Fruit fly (Drosophila melanogaster): Measurements from ENCODE around the gene Arl6IP1.

The Arl6IP1 gene

DNA sequence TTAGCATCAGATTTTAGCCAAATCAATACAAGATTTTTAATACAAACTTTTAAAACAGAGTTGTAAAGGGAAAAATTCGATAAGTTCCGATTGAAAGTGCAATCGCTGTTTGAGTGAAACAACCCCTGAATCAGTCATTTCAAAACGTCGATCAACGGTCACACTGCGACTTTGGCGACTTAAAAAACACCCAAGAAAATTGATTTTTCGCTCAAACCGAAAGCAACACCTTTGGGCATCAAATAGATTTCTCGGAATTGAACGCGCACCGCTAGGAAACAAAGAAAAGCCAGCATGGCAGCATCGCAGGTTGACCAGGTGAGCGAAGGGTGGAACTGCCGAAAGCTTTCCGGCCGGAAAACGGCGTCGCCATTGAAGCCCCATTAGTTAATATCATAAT, at the start of gene Arl6IP1:
TSS of gene Arl6IP1 (plus strand) at position 15 of the 400 bp plus-strand sequence.
- TF ChIP-seq dac (GFP tag; optimal IDR thresholded peaks at IDR 0.05), result no peak
- TF ChIP-seq Hr38 (GFP tag; optimal IDR thresholded peaks at IDR 0.05), result no peak
- TF ChIP-seq Blimp-1 (GFP tag; optimal IDR thresholded peaks at IDR 0.05), result no peak
- TF ChIP-seq fkh (GFP tag; optimal IDR thresholded peaks at IDR 0.05), result no peak
- TF ChIP-seq lz (GFP tag; optimal IDR thresholded peaks at IDR 0.05), result no peak
- no peak for TF ChIP-seq Sox15 (GFP tag; optimal IDR thresholded peaks at IDR 0.05)
- no peak for TF ChIP-seq CG11294 (GFP tag; IDR thresholded peaks at IDR 0.05)
- TF ChIP-seq CG1621 (tag; optimal IDR thresholded peaks at IDR 0.05), result no peak
- TF ChIP-seq CG7368 (GFP tag; optimal IDR thresholded peaks at IDR 0.05), result no peak
- no peak for TF ChIP-seq CG10631 (GFP tag; optimal IDR thresholded peaks at IDR 0.05)
- no peak for TF ChIP-seq spab (GFP tag; optimal IDR thresholded peaks at IDR 0.05)
- no peak for TF ChIP-seq pdm3 (GFP tag; optimal IDR thresholded peaks at IDR 0.05)

DNA sequence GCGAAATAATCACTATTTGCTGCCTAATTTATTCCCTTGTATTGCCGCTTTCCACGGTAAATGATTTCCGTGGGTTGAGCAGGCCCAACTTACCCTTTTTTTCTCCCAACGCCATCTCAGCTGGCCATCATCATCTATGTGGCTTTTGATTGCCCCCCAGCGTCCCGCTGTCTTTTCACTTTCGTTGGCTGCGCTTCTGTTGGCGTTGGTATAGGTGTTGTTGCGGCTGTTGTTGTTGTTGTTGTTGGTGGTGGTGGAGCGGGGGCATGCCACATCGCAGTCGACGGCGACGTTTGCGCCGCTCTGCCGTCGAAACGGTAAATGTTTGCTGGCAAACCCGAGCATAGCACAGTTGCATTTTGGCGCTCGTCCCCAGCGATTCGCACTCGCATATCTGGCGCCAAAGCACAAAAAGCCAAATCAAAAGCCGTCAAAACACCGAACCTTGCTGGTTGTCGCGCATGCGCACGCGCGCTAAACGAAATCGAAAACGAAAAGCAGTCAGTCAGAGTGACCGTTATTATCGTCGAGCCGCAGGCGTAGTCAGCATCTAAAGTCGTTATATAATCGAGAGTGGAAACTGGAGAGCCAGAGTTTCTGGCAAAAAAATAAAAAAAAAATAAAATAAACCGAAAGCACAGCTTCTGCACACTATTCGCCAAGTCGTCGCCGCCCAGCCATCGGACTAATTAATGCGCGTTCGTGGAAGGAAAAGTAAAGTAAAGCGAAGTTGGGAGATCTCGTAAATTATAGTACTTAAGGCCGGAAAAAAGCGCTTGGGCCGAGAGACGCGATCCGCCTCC, 49.1 kb upstream of the Arl6IP1 start, which contains the start of gene CG14892:
TSS of gene CG14892 (plus strand) at position 359 of the 803 bp plus-strand sequence.
- no peak for TF ChIP-seq Gug (GFP tag; IDR thresholded peaks at IDR 0.05)
- TF ChIP-seq Eip78C (GFP tag), result peak; percentile 42
- TF ChIP-seq fd59A (GFP tag; optimal IDR thresholded peaks at IDR 0.05), result no peak
- TF ChIP-seq CG16779 (tag; optimal IDR thresholded peaks at IDR 0.05), result no peak
- TF ChIP-seq eg (GFP tag; IDR thresholded peaks at IDR 0.05), result 0 out of 3 replicates have a peak, but pooled peaks have one; percentile 9
- TF ChIP-seq topi (GFP tag; optimal IDR thresholded peaks at IDR 0.05), result no peak
- no peak for TF ChIP-seq net (GFP tag; optimal IDR thresholded peaks at IDR 0.05)
- TF ChIP-seq Ets21C (GFP tag; optimal IDR thresholded peaks at IDR 0.05), result no peak
- TF ChIP-seq CG8119 (GFP tag; IDR thresholded peaks at IDR 0.05), result peak; percentile 43; the same call in 1 of the 3 replicates

DNA sequence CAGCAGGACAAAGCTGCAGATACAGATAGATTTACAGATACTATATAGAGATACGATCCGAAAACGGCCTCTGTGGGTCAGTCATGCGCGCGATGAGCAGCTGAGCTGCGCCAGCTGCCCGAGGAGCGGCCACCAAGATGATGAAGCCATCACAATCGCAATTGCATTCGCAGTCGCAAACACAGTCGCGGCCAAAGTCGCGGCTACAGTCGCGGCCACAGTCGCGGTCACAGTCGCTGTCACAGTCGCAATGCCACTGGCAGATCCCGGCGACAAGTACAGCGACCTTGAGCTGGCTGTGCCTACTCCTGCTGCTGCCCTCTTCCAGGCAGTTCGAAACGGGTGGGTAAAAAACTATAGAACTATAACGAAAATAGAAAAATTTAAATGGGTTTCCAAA, 48.4 kb upstream of the Arl6IP1 start:
- TF ChIP-seq vri (GFP tag; optimal IDR thresholded peaks at IDR 0.05), result no peak
- TF ChIP-seq CG34406 (GFP tag; optimal IDR thresholded peaks at IDR 0.05), result no peak
- peak; percentile 32 for TF ChIP-seq Eip78C (GFP tag)

DNA sequence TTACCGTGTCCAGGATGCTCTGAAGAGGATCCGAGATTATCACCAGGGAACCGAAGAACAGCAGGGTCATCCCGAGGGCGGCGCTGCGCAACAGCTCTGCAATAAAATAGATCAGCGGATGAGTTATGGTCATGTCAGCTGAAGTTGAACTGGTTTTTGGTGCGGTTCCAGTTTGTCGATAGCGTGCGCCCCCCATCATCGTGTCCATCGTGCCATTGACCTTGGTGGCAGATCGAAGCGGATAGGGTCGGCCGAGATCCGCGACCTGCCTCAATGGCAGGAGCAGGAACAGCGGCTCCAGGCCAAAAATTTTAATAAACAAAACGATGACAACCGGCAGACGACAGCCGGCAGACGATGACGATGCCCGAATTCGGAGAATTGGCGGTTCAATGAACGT, 43.8 kb upstream of the Arl6IP1 start:
- TF ChIP-seq cyc (GFP tag; optimal IDR thresholded peaks at IDR 0.05), result no peak
- TF ChIP-seq CG6808 (GFP tag; optimal IDR thresholded peaks at IDR 0.05), result no peak
- no peak for TF ChIP-seq achi (GFP tag; optimal IDR thresholded peaks at IDR 0.05)
- TF ChIP-seq CG10631 (GFP tag; optimal IDR thresholded peaks at IDR 0.05), result no peak
- no peak for TF ChIP-seq eg (GFP tag; IDR thresholded peaks at IDR 0.05)
- TF ChIP-seq CG11294 (GFP tag; IDR thresholded peaks at IDR 0.05), result no peak
- TF ChIP-seq Smox (GFP tag; optimal IDR thresholded peaks at IDR 0.05), result no peak
- peak in 1 of 2 experiments; percentile 32 for TF ChIP-seq ss (GFP tag; optimal IDR thresholded peaks at IDR 0.05)

DNA sequence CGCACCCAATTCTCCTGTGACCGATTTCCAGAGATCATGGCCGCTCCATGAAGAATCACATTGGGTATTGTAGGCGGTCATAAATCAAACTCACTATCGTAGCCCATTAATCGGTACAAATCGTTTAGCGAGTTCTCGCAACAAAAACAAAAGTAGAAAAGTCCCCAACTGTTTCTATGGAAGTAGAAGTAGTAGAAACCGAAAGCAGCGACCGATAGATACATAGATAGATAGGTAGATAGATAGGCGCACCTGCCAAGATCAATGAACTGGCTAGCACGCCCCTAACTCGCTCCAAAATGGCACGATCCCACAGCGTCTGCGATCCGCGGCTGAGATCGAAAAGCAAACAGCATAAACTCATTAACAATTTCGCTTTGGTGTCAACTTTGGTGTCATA, 42.7 kb upstream of the Arl6IP1 start:
- TF ChIP-seq vri (GFP tag; optimal IDR thresholded peaks at IDR 0.05), result no peak
- TF ChIP-seq CG10669 (GFP tag; optimal IDR thresholded peaks at IDR 0.05), result no peak

DNA sequence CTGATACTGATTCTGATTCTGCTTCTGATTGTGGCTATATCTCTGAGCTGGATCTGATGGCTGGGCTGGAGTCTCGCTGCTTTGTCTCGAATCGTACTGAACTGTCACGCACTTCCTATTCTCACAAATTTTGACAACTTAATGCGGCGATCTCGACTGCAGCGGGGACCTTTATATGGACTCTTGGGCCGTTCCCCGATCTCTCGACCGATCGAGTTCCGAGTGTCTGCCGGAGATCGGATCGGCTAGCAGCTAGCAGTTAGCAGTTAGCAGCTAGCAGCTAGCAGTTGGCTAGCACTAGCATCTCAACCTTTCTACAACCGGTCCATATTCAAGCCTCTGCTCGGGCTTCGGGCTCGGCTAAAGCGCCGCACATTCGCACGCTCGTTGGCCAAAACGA, 38.7 kb upstream of the Arl6IP1 start, which contains the start of gene CG10345:
TSS of gene CG10345 (minus strand) at position 147 of the 400 bp plus-strand sequence.
- TF ChIP-seq CG32006 (GFP tag; optimal IDR thresholded peaks at IDR 0.05) (no peak), CG6792 (GFP tag; optimal IDR thresholded peaks at IDR 0.05) (no peak), CG10669 (GFP tag; optimal IDR thresholded peaks at IDR 0.05) (no peak), Ets96B (tag; optimal IDR thresholded peaks at IDR 0.05) (no peak), fd85E (GFP tag; optimal IDR thresholded peaks at IDR 0.05) (no peak), dac (GFP tag; optimal IDR thresholded peaks at IDR 0.05) (no peak), OdsH (GFP tag; optimal IDR thresholded peaks at IDR 0.05) (no peak), Eip78C (GFP tag) (no peak), CG8119 (GFP tag; IDR thresholded peaks at IDR 0.05) (no peak), CG4318 (GFP tag; optimal IDR thresholded peaks at IDR 0.05) (no peak), CG31627 (GFP tag; optimal IDR thresholded peaks at IDR 0.05) (no peak), Hr4 (GFP tag; optimal IDR thresholded peaks at IDR 0.05) (no peak), Met (GFP tag; optimal IDR thresholded peaks at IDR 0.05) (no peak), CG6808 (GFP tag; optimal IDR thresholded peaks at IDR 0.05) (no peak), vri (GFP tag; optimal IDR thresholded peaks at IDR 0.05) (no peak), net (GFP tag; optimal IDR thresholded peaks at IDR 0.05) (no peak)
